Fruit fly (Drosophila melanogaster) whole organism, larva: Measurements from ENCODE around the gene Rtca.

Source experiments
- noc ChIP-seq: fragments of 200-800 bp; sonication (Bioruptor generic); optimal IDR thresholded peaks from 3 replicates; lab custom pipeline; 2019; ENCODE audit warnings: missing biosample characterization, mild to moderate bottlenecking, missing genetic modification characterization, moderate library complexity

Rtca gene

DNA sequence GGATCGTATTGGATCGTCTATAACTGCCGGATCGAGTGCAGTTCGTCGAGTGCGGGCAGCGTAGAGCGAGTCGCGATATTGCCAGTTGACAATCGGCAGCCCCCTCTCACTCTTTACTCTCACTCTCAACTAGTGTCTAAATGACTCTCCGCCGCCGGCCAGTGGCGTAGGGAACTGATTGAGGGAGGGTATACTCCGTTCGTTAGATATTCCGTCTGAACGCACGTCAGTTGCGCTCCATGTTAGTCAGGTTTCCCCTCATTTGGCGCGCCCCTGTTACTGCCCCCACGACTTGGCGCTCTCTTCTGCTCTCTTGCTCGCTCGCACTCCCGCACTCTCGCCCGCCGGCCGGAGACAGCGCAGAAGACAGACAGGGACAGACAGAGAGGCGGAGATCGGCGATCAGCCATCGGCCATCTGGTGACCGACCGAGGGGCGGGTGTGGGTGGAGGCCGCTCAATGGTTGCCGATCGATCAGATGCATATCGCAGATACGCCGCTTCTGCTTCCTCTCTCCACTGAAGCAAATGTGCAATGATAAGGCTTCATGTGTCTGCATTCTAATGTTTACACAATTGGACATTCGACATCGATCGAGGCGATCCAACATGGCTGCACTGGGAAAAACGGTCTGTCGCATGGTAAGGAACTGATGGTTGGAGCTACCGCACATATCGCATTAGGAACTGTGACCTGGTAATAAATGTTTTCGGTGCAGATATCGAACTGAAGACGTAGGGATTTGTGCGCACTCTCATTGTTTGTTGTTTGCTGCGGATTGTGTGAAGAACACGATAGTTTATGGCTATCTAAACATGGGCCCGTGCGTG is 21.9 kb upstream of the Rtca start, which contains the start of gene moody:
TSS of gene moody (minus strand) at position 51 of the 830 bp plus-strand sequence.
- TF ChIP-seq noc (tag; lab: Kevin White, UChicago): peak; percentile 96

dm6 chrX:2061119-2061518 is 11.1 kb upstream of the Rtca start:
- TF ChIP-seq noc (tag; lab: Kevin White, UChicago): no peak

- no peak for TF ChIP-seq noc (tag; lab: Kevin White, UChicago)
These were observed 10.4 kb upstream of the Rtca start, which contains the start of gene Sik2 for dm6 chrX:2061849-2062248. Gene Sik2, minus strand, starts transcription at chrX:2061915.

- TF ChIP-seq noc (tag; lab: Kevin White, UChicago): no peak
These were observed 7.1 kb upstream of the Rtca start, which contains the start of gene CG4281 for dm6 chrX:2065073-2065472. Gene CG4281, minus strand, starts transcription at chrX:2065142.

DNA sequence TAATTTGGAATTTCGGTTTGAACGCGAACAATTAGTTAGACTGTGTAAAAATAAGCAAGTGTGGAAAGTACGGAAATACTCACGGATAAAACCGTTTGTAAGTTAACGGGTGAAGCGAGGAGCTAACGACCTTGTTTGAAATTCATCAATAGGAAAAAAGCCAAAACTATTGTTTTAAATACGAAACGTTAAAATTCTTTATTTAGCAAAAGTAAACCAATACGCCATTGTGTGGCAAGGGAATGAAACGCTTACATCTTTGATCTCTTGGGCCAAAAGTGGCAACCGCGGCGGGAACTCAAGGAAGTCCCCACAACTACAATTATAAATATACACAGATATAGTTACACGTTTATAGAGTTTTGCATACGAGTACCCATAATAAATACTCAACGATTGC is 6.0 kb upstream of the Rtca start, which contains the start of gene CG14054:
TSS of gene CG14054 (minus strand) at position 101 of the 400 bp plus-strand sequence.
- TF ChIP-seq noc (tag; lab: Kevin White, UChicago): no peak

- TF ChIP-seq noc (tag; lab: Kevin White, UChicago): no peak
These were observed 3.9 kb upstream of the Rtca start, which contains the start of gene CG4194 for dm6 chrX:2068292-2068691. Gene CG4194, plus strand, starts transcription at chrX:2068592.

dm6 chrX:2069787-2070707 is 2.2 kb upstream of the Rtca start:
- TF ChIP-seq noc (tag; lab: Kevin White, UChicago): peak; percentile 6

DNA sequence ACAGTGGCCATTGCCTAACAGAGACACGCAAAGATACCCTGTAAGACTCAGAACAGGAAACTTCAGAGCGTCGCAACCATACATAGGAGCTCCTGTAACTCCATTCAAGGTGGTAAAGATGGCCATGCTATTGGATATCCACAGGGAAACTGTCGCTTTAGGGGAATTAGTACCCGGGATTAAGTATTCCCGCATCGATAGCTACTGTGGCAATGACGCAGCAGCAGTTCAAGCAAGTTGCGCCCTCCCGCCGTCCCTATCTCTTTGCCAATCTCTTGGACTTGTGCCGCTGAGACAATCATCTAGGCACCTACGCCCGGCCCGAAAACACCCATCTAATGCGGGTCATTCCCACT is 1.5 kb upstream of the Rtca start:
- peak; percentile 84 for TF ChIP-seq noc (tag; lab: Kevin White, UChicago)

dm6 chrX:2073325-2073724 is 1.1 kb downstream of the Rtca start, which contains the start of gene CG4199:
Gene CG4199, minus strand, starts transcription at chrX:2073483.
- TF ChIP-seq noc (tag; lab: Kevin White, UChicago): no peak

DNA sequence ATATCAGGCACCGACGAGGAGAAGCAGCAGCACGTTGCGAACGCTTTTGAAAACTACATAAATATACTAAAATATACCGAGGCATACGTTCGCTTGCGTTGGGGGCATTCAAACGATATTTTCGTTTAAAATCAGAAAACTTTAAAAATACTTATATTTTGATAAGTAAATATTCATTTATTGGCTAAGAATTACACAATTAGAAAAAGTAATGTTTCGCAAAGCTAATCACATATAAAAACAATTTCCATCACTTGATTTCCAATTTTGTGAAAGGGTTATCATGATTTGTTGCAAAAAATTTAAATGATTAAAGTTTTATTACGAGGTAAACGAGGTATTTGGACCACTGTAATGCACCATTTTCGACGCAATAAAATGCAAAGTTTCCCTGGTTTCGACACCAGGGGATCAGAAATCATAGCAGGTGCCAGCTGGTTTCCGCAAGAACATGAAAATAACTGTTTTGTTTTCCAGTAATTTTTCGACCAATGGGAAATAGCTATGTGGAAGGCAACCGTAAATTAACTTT is 3.7 kb downstream of the Rtca start, which contains the start of gene CG4045:
TSS of gene CG4045 (minus strand) at position 55 of the 532 bp plus-strand sequence.
- TF ChIP-seq noc (tag; lab: Kevin White, UChicago): no peak

DNA sequence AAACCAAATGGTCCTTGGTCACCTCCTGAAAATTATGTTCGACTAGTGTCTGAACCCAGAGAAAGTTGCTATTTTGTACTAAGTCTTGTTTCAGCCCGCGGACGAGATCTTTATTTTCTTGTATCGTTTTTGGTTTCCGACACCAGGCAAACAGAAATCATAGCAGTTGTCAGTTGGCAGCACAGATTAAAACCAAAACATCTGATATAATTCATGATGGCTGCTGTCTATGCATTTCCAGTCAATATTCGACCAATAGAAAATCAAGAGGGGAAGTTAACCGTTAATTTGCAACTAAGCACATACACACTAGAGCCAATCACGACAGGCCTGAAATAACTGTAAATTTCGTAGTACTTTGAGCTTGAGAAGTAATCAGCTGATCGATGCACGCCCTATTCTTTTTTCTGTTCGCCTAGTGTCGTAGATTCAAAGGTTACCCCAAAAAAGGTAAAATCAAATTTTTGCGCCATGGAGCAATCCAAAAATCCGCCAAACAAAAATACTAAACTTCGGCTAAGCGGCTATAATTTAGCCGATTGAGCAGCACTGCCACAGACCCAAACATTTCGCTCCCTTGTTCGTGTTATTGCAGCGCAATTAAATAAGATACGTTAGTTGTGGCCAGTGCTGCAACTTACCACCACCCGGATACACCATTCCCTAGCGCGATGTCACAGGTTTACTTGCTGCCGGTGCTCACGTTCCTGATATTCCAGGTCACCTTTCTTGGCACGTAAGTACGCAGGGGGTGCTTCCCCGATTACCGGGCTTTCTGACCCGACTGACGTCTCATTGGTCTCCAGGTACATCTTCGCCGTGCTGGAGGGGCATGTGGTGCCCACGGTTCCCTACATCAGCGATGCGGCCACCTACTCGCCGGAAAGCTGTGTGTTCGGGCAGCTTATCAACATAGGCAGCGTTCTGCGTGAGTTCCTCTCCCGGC is 4.5 kb downstream of the Rtca start, which contains the start of gene CG4025:
TSS of gene CG4025 (plus strand) at position 555 of the 946 bp plus-strand sequence.
- no peak for TF ChIP-seq noc (tag; lab: Kevin White, UChicago)

dm6 chrX:2080367-2080927 is 8.2 kb downstream of the Rtca start, which contains the start of the genes CG16903 and Unc-76:
Gene CG16903, minus strand, starts transcription at chrX:2080405.
Gene Unc-76, plus strand, starts transcription at chrX:2080610.
- peak; percentile 45 for TF ChIP-seq noc (tag; lab: Kevin White, UChicago)

- no peak for TF ChIP-seq noc (tag; lab: Kevin White, UChicago)
These were observed 9.7 kb downstream of the Rtca start for dm6 chrX:2081848-2082365.
